Fruit fly (Drosophila melanogaster): ENCODE results near the gene Idi.

dm6 chr3R:21297387-21297956 lies 27.5 kb downstream of the Idi start:
- TF ChIP-seq Myc (optimal IDR thresholded peaks at IDR 0.05) (no peak), ttk (optimal IDR thresholded peaks at IDR 0.05) (no peak), h (optimal IDR thresholded peaks at IDR 0.05) (no peak), psq (optimal IDR thresholded peaks at IDR 0.05) (no peak)
